Fruit fly (Drosophila melanogaster) whole organism, wandering third instar larva: ENCODE results near the gene Mst27D.

Experiments used
- Abd-B ChIP-seq: fragments of >200 bp; optimal IDR thresholded peaks from 2 replicates; lab custom pipeline; 2017; ENCODE audit warnings: missing biosample characterization, missing genetic modification characterization
- CG32264 ChIP-seq: fragments of 200-800 bp; sonication (Bioruptor generic); optimal IDR thresholded peaks from 2 replicates; lab custom pipeline; 2016; ENCODE audit warnings: missing biosample characterization, missing genetic modification characterization
- CG9705 ChIP-seq: fragments of 200-800 bp; sonication (Bioruptor generic); optimal IDR thresholded peaks from 2 replicates; lab custom pipeline; 2018; ENCODE audit warnings: missing biosample characterization, mild to moderate bottlenecking, missing genetic modification characterization
- CrebA ChIP-seq: fragments of 200-800 bp; sonication (Bioruptor generic); optimal IDR thresholded peaks from 2 replicates; lab custom pipeline; 2016; ENCODE audit warnings: missing biosample characterization, mild to moderate bottlenecking, missing genetic modification characterization, borderline replicate concordance
- Dfd ChIP-seq: fragments of >200 bp; optimal IDR thresholded peaks from 2 replicates; lab custom pipeline; 2017; ENCODE audit warnings: missing biosample characterization, missing genetic modification characterization
- Dif ChIP-seq: fragments of 200-275, 200-300 bp; sonication (Bioruptor generic); optimal IDR thresholded peaks from 2 replicates; lab custom pipeline; 2018; ENCODE audit warnings: missing biosample characterization, missing genetic modification characterization; ENCODE audit not compliant: partially characterized antibody
- GATAd ChIP-seq: sonication (Bioruptor generic); optimal IDR thresholded peaks from 2 replicates; lab custom pipeline; 2016; ENCODE audit warnings: missing biosample characterization, missing genetic modification characterization
- HLH106 ChIP-seq: fragments of 200-800 bp; optimal IDR thresholded peaks from 3 replicates; lab custom pipeline; 2019; ENCODE audit warnings: missing biosample characterization, mild to moderate bottlenecking, missing genetic modification characterization, moderate library complexity
- Hnf4 ChIP-seq: fragments of 200-800 bp; sonication (Bioruptor generic); optimal IDR thresholded peaks from 2 replicates; lab custom pipeline; 2016; ENCODE audit warnings: missing biosample characterization, mild to moderate bottlenecking, missing genetic modification characterization
- Hr78 ChIP-seq: fragments of >200 bp; optimal IDR thresholded peaks from 2 replicates; lab custom pipeline; 2017; ENCODE audit warnings: missing biosample characterization, missing genetic modification characterization
- Hr83 ChIP-seq: fragments of 200-300 bp; sonication (Bioruptor generic); optimal IDR thresholded peaks from 2 replicates; lab custom pipeline; 2016; ENCODE audit warnings: missing biosample characterization, mild to moderate bottlenecking, missing genetic modification characterization, moderate library complexity; ENCODE audit not compliant: poor library complexity, severe bottlenecking
- Jra ChIP-seq: sonication (Bioruptor generic); optimal IDR thresholded peaks from 2 replicates; lab custom pipeline; 2016; ENCODE audit warnings: missing biosample characterization, missing genetic modification characterization
- Mio ChIP-seq: sonication (Bioruptor generic); optimal IDR thresholded peaks from 2 replicates; lab custom pipeline; 2016; ENCODE audit warnings: missing biosample characterization, missing genetic modification characterization
- Myc ChIP-seq: fragments of >200 bp; optimal IDR thresholded peaks from 2 replicates; lab custom pipeline; 2017
- N ChIP-seq: fragments of >200 bp; optimal IDR thresholded peaks from 2 replicates; lab custom pipeline; 2018; ENCODE audit warnings: missing biosample characterization, missing external identifiers, missing genetic modification characterization
- OdsH ChIP-seq: fragments of 200-800 bp; sonication (Bioruptor generic); optimal IDR thresholded peaks from 2 replicates; lab custom pipeline; 2016; ENCODE audit warnings: missing biosample characterization, mild to moderate bottlenecking, missing genetic modification characterization
- Rel ChIP-seq, 2 experiments: fragments of 200-800 bp; sonication (Bioruptor generic) in 1 of 2; optimal IDR thresholded peaks; 2 replicates in 1 of 2; 3 replicates in 1 of 2; lab custom pipeline; 2016 to 2019; ENCODE audit warnings: mild to moderate bottlenecking in 2 of 2, missing biosample characterization in 2 of 2, missing genetic modification characterization in 2 of 2, moderate library complexity in 1 of 2
- br ChIP-seq: fragments of 200-800 bp; sonication (Bioruptor generic); optimal IDR thresholded peaks from 2 replicates; lab custom pipeline; 2016; ENCODE audit warnings: missing biosample characterization, missing genetic modification characterization
- dl ChIP-seq, 2 experiments: fragments of 175-275, 200-275 bp in 1 of 2; fragments of 200-275 bp in 1 of 2; sonication (Bioruptor generic); optimal IDR thresholded peaks; lab custom pipeline; 2018; ENCODE audit warnings: mild to moderate bottlenecking in 2 of 2, missing biosample characterization in 2 of 2, missing genetic modification characterization in 2 of 2, moderate library complexity in 2 of 2; ENCODE audit not compliant: partially characterized antibody in 2 of 2, insufficient read depth in 1 of 2
- dmrt93B ChIP-seq: fragments of 200-800 bp; sonication (Bioruptor generic); optimal IDR thresholded peaks from 2 replicates; lab custom pipeline; 2018; ENCODE audit warnings: missing biosample characterization, mild to moderate bottlenecking, missing genetic modification characterization
- dsf ChIP-seq: sonication (Bioruptor generic); optimal IDR thresholded peaks from 2 replicates; lab custom pipeline; 2016; ENCODE audit warnings: missing biosample characterization, missing genetic modification characterization, borderline replicate concordance
- ey ChIP-seq: fragments of 200-800 bp; sonication (Bioruptor generic); optimal IDR thresholded peaks from 2 replicates; lab custom pipeline; 2016; ENCODE audit warnings: missing biosample characterization, missing genetic modification characterization
- foxo ChIP-seq, 2 experiments: fragments of 200-800 bp; sonication (Bioruptor generic); optimal IDR thresholded peaks; 2 replicates in 1 of 2; 3 replicates in 1 of 2; lab custom pipeline; 2016 to 2017; ENCODE audit warnings: missing biosample characterization in 2 of 2, missing genetic modification characterization in 2 of 2
- fru ChIP-seq: fragments of 200-800 bp; sonication (Bioruptor generic); optimal IDR thresholded peaks from 3 replicates; lab custom pipeline; 2016; ENCODE audit warnings: missing biosample characterization, mild to moderate bottlenecking, missing genetic modification characterization
- h ChIP-seq: fragments of 200-800 bp; sonication (Bioruptor generic); optimal IDR thresholded peaks from 3 replicates; lab custom pipeline; 2016; ENCODE audit warnings: missing biosample characterization, mild to moderate bottlenecking, missing genetic modification characterization
- jim ChIP-seq: fragments of 175-275, 200-325 bp; sonication (Bioruptor generic); optimal IDR thresholded peaks from 2 replicates; lab custom pipeline; 2016; ENCODE audit warnings: missing biosample characterization, mild to moderate bottlenecking, missing genetic modification characterization
- lola ChIP-seq: fragments of >200 bp; optimal IDR thresholded peaks from 2 replicates; lab custom pipeline; 2017; ENCODE audit warnings: missing biosample characterization, missing genetic modification characterization
- pan ChIP-seq: fragments of >200 bp; optimal IDR thresholded peaks from 2 replicates; lab custom pipeline; 2017
- psq ChIP-seq: fragments of 200-800 bp; sonication (Bioruptor generic); optimal IDR thresholded peaks from 3 replicates; lab custom pipeline; 2017; ENCODE audit warnings: missing biosample characterization, mild to moderate bottlenecking, missing genetic modification characterization, moderate library complexity
- sage ChIP-seq: fragments of 200-800 bp; sonication (Bioruptor generic); optimal IDR thresholded peaks from 2 replicates; lab custom pipeline; 2016; ENCODE audit warnings: missing biosample characterization, mild to moderate bottlenecking, missing genetic modification characterization
- sv ChIP-seq: fragments of 200-800 bp; sonication (Bioruptor generic); optimal IDR thresholded peaks from 3 replicates; lab custom pipeline; 2016; ENCODE audit warnings: missing biosample characterization, missing genetic modification characterization
- tai ChIP-seq: sonication (Bioruptor generic); optimal IDR thresholded peaks from 2 replicates; lab custom pipeline; 2016; ENCODE audit warnings: missing biosample characterization, missing genetic modification characterization
- usp ChIP-seq: fragments of >200 bp; optimal IDR thresholded peaks from 2 replicates; lab custom pipeline; 2017; ENCODE audit warnings: missing biosample characterization, missing genetic modification characterization
- woc ChIP-seq: sonication (Bioruptor generic); optimal IDR thresholded peaks from 2 replicates; lab custom pipeline; 2016; ENCODE audit warnings: missing biosample characterization, mild to moderate bottlenecking, missing genetic modification characterization

Gene Mst27D

dm6 chr2L:7071219-7071618 is 10.6 kb upstream of the Mst27D start:
- TF ChIP-seq CG32264 (GFP tag; lab: Kevin White, UChicago) (no peak), Myc (peak; percentile 59), Hr83 (GFP tag; lab: Kevin White, UChicago) (no peak), usp (GFP tag; lab: Kevin White, UChicago) (no peak)
- TF ChIP-seq, all 38 proteins: peak for 1

DNA sequence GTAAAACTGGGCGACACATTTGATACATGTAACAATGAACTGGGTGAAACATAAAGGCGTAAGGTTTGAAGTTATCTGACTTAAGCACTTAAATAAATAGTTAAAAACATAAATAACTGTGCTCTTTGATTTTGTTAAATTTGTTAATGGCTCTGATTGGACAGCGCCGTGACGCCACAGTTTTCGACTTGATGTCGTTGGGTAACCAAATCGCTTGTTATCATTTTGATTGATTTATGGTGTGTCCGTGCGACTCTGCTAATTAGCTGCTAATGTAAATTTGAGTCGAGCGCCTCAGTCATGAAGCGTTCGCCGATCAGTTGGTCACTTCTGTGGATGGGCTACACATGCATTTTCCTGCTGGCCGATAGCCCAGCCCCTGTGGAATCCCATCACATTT is 7.0 kb upstream of the Mst27D start, which contains the start of gene Ugt307A1:
Gene Ugt307A1 (plus strand): TSS at position 301 of the 400 bp plus-strand sequence.
- TF ChIP-seq Abd-B (GFP tag; lab: Kevin White, UChicago) = no peak
- TF ChIP-seq CG9705 (GFP tag; lab: Kevin White, UChicago) = no peak
- TF ChIP-seq Dfd = no peak
- TF ChIP-seq foxo (GFP tag; optimal IDR thresholded peaks at IDR 0.05; lab: Kevin White, UChicago) = no peak
- TF ChIP-seq psq (GFP tag; lab: Kevin White, UChicago) = no peak
- TF ChIP-seq Mio (GFP tag; lab: Kevin White, UChicago) = no peak
- no peak for TF ChIP-seq lola (GFP tag; lab: Kevin White, UChicago)
- no peak for TF ChIP-seq Jra
- no peak for TF ChIP-seq HLH106 (tag; lab: Kevin White, UChicago)
- TF ChIP-seq OdsH (GFP tag; lab: Kevin White, UChicago) = no peak

DNA sequence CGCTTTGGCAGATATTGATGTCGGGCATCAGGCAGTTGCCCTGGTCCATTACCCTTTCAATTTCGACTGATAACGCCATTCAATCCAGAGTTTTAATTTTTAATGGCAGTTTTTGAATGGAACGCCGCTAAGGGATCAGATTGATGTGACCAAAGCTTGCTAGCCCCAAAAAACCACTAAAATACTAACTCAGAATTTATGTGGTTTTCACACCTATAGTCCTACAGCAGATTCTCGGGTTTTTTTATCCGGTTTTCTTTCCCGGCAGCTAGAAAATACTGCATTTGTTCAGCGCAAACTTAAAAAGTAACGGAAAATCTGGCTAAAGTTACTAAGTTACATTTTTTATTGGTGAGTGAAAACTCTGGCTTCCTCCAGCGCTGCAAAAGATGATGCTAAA is 5.0 kb upstream of the Mst27D start, which contains the start of gene Nuf2:
Gene Nuf2 (minus strand): TSS at position 151 of the 400 bp plus-strand sequence.
- TF ChIP-seq N (GFP tag; lab: Kevin White, UChicago) = peak; percentile 83
- peak; percentile 33 for TF ChIP-seq Myc
- no peak for TF ChIP-seq sv (GFP tag; lab: Kevin White, UChicago)
- no peak for TF ChIP-seq OdsH (GFP tag; lab: Kevin White, UChicago)

DNA sequence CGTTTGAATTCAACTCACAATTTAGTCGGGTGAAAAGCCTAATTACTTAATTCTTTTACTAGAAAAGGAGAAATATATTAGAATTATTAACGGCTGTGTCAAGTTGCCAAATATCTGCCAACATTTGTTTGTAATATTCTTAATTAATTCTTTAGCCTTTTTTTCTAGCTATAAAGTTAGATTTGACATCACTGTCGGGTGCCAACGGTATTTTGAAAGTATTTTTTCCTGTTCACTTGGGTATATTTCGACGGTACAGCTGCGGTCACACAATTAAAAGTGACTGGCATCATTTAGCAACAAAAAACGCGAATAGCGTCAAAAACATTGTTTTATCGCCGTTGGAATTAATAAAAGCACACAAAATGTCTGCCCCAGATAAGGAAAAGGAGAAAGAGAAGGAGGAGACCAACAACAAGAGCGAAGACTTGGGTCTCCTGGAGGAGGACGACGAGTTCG is 3.1 kb upstream of the Mst27D start, which contains the start of gene Sem1:
Gene Sem1 (plus strand): TSS at position 266 of the 459 bp plus-strand sequence.
- TF ChIP-seq Myc (peak; percentile 85), Rel (GFP tag; optimal IDR thresholded peaks at IDR 0.05; lab: Kevin White, UChicago) (no peak), Rel (tag; optimal IDR thresholded peaks at IDR 0.05; lab: Kevin White, UChicago) (peak; percentile 41), GATAd (no peak), Hr78 (no peak), Jra (no peak), Dfd (no peak), Abd-B (GFP tag; lab: Kevin White, UChicago) (no peak), Hr83 (GFP tag; lab: Kevin White, UChicago) (no peak), jim (GFP tag; lab: Kevin White, UChicago) (no peak), sage (GFP tag; lab: Kevin White, UChicago) (no peak), pan (lab: Kevin White, UChicago) (no peak), woc (GFP tag; lab: Kevin White, UChicago) (peak; percentile 78), h (GFP tag; lab: Kevin White, UChicago) (no peak), Dif (GFP tag; lab: Kevin White, UChicago) (no peak), OdsH (GFP tag; lab: Kevin White, UChicago) (no peak), Mio (GFP tag; lab: Kevin White, UChicago) (no peak), foxo (GFP tag; optimal IDR thresholded peaks at IDR 0.05; lab: Kevin White, UChicago) (no peak), usp (GFP tag; lab: Kevin White, UChicago) (no peak), tai (GFP tag; lab: Kevin White, UChicago) (peak; percentile 18), dl (GFP tag; optimal IDR thresholded peaks at IDR 0.05; lab: Kevin White, UChicago; ENCODE audit: insufficient read depth in 1 of 2, partially characterized antibody in 2 of 2) (no peak), CrebA (no peak), lola (GFP tag; lab: Kevin White, UChicago) (no peak), HLH106 (tag; lab: Kevin White, UChicago) (peak; percentile 3), dsf (GFP tag; lab: Kevin White, UChicago) (no peak), CG9705 (GFP tag; lab: Kevin White, UChicago) (no peak)

DNA sequence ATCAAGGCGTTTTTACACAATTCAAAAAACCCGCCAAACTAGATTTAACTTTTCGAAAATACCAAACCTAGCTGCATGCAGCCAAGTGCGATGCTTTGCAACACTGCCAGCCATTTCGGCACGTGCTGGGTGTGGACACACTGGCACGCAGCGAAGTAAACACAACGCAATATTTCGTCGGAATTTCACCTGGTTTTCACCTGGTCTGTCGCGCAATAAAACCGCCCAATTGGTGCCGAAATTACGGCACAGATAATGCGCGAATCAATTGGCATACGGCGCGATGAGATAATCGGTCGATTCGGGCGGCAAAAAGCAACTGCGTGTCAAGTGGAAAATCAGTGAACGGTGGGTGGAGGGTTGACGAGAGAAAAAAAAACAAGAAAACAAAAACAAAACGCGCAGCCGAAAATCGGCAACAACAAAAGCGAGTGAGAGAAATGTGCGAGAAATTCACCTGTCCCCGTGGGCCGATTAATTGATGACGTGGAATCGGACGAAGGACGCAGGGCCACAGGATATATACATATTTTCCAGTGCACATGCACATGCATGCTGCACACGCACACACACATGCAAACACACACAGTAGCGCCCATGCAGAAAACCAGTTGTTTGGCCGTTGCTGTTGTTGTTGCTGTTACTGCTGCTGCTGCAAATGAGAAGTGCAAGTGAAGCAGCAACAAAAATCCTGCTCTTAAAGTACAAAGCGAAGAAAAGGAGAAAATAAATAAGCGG is 4.3 kb downstream of the Mst27D start, which contains the start of gene Mnn1:
Gene Mnn1 (plus strand): TSS at position 113 of the 738 bp plus-strand sequence.
- TF ChIP-seq Jra (no peak), sage (GFP tag; lab: Kevin White, UChicago) (no peak), br (peak; percentile 1), foxo (GFP tag; optimal IDR thresholded peaks at IDR 0.05; lab: Kevin White, UChicago) (peak in 1 of 2 experiments; percentile 56), ey (GFP tag; lab: Kevin White, UChicago) (peak; percentile 41), N (GFP tag; lab: Kevin White, UChicago) (no peak), Hr78 (no peak), dmrt93B (GFP tag; lab: Kevin White, UChicago) (no peak), jim (GFP tag; lab: Kevin White, UChicago) (peak; percentile 66), OdsH (GFP tag; lab: Kevin White, UChicago) (no peak), sv (GFP tag; lab: Kevin White, UChicago) (peak; percentile 17), fru (peak; percentile 27), woc (GFP tag; lab: Kevin White, UChicago) (no peak), CG9705 (GFP tag; lab: Kevin White, UChicago) (peak; percentile 36), Myc (peak; percentile 35), Hnf4 (GFP tag; lab: Kevin White, UChicago) (no peak), tai (GFP tag; lab: Kevin White, UChicago) (no peak), dsf (GFP tag; lab: Kevin White, UChicago) (peak; percentile 5), pan (lab: Kevin White, UChicago) (no peak), Mio (GFP tag; lab: Kevin White, UChicago) (no peak), Dif (GFP tag; lab: Kevin White, UChicago) (peak; percentile 17), HLH106 (tag; lab: Kevin White, UChicago) (peak; percentile 42), usp (GFP tag; lab: Kevin White, UChicago) (no peak), Abd-B (GFP tag; lab: Kevin White, UChicago) (no peak), Dfd (no peak), psq (GFP tag; lab: Kevin White, UChicago) (peak; percentile 84)
